Fruit fly (Drosophila melanogaster) whole organism, wandering third instar larva: Measurements from ENCODE around the gene msk.

Source experiments
- Abd-B ChIP-seq: fragments of >200 bp; optimal IDR thresholded peaks from 2 replicates; lab custom pipeline; 2017; ENCODE audit warnings: missing biosample characterization, missing genetic modification characterization
- CG32264 ChIP-seq: fragments of 200-800 bp; sonication (Bioruptor generic); optimal IDR thresholded peaks from 2 replicates; lab custom pipeline; 2016; ENCODE audit warnings: missing biosample characterization, missing genetic modification characterization
- CrebA ChIP-seq: fragments of 200-800 bp; sonication (Bioruptor generic); optimal IDR thresholded peaks from 2 replicates; lab custom pipeline; 2016; ENCODE audit warnings: missing biosample characterization, mild to moderate bottlenecking, missing genetic modification characterization, borderline replicate concordance
- Dfd ChIP-seq: fragments of >200 bp; optimal IDR thresholded peaks from 2 replicates; lab custom pipeline; 2017; ENCODE audit warnings: missing biosample characterization, missing genetic modification characterization
- Dif ChIP-seq: fragments of 200-275, 200-300 bp; sonication (Bioruptor generic); optimal IDR thresholded peaks from 2 replicates; lab custom pipeline; 2018; ENCODE audit warnings: missing biosample characterization, missing genetic modification characterization; ENCODE audit not compliant: partially characterized antibody
- GATAd ChIP-seq: sonication (Bioruptor generic); optimal IDR thresholded peaks from 2 replicates; lab custom pipeline; 2016; ENCODE audit warnings: missing biosample characterization, missing genetic modification characterization
- HLH106 ChIP-seq: fragments of 200-800 bp; optimal IDR thresholded peaks from 3 replicates; lab custom pipeline; 2019; ENCODE audit warnings: missing biosample characterization, mild to moderate bottlenecking, missing genetic modification characterization, moderate library complexity
- Hnf4 ChIP-seq: fragments of 200-800 bp; sonication (Bioruptor generic); optimal IDR thresholded peaks from 2 replicates; lab custom pipeline; 2016; ENCODE audit warnings: missing biosample characterization, mild to moderate bottlenecking, missing genetic modification characterization
- Hr78 ChIP-seq: fragments of >200 bp; optimal IDR thresholded peaks from 2 replicates; lab custom pipeline; 2017; ENCODE audit warnings: missing biosample characterization, missing genetic modification characterization
- Hr83 ChIP-seq: fragments of 200-300 bp; sonication (Bioruptor generic); optimal IDR thresholded peaks from 2 replicates; lab custom pipeline; 2016; ENCODE audit warnings: missing biosample characterization, mild to moderate bottlenecking, missing genetic modification characterization, moderate library complexity; ENCODE audit not compliant: poor library complexity, severe bottlenecking
- Mio ChIP-seq: sonication (Bioruptor generic); optimal IDR thresholded peaks from 2 replicates; lab custom pipeline; 2016; ENCODE audit warnings: missing biosample characterization, missing genetic modification characterization
- Myc ChIP-seq: fragments of >200 bp; optimal IDR thresholded peaks from 2 replicates; lab custom pipeline; 2017
- N ChIP-seq: fragments of >200 bp; optimal IDR thresholded peaks from 2 replicates; lab custom pipeline; 2018; ENCODE audit warnings: missing biosample characterization, missing external identifiers, missing genetic modification characterization
- OdsH ChIP-seq: fragments of 200-800 bp; sonication (Bioruptor generic); optimal IDR thresholded peaks from 2 replicates; lab custom pipeline; 2016; ENCODE audit warnings: missing biosample characterization, mild to moderate bottlenecking, missing genetic modification characterization
- Rel ChIP-seq, 2 experiments: fragments of 200-800 bp; sonication (Bioruptor generic) in 1 of 2; optimal IDR thresholded peaks; 2 replicates in 1 of 2; 3 replicates in 1 of 2; lab custom pipeline; 2016 to 2019; ENCODE audit warnings: mild to moderate bottlenecking in 2 of 2, missing biosample characterization in 2 of 2, missing genetic modification characterization in 2 of 2, moderate library complexity in 1 of 2
- Sp1 ChIP-seq: fragments of 200-800 bp; sonication (Bioruptor generic); optimal IDR thresholded peaks from 3 replicates; lab custom pipeline; 2019; ENCODE audit warnings: missing biosample characterization, mild to moderate bottlenecking, missing genetic modification characterization, moderate library complexity
- Vsx2 ChIP-seq: fragments of 200-300, 225-300 bp; sonication (Bioruptor generic); optimal IDR thresholded peaks from 2 replicates; lab custom pipeline; 2018; ENCODE audit warnings: missing biosample characterization, missing genetic modification characterization; ENCODE audit not compliant: partially characterized antibody
- br ChIP-seq: fragments of 200-800 bp; sonication (Bioruptor generic); optimal IDR thresholded peaks from 2 replicates; lab custom pipeline; 2016; ENCODE audit warnings: missing biosample characterization, missing genetic modification characterization
- brk ChIP-seq: fragments of 200-800 bp; sonication (Bioruptor generic); optimal IDR thresholded peaks from 2 replicates; lab custom pipeline; 2016; ENCODE audit warnings: missing biosample characterization, mild to moderate bottlenecking, missing genetic modification characterization
- dl ChIP-seq, 2 experiments: fragments of 175-275, 200-275 bp in 1 of 2; fragments of 200-275 bp in 1 of 2; sonication (Bioruptor generic); optimal IDR thresholded peaks; lab custom pipeline; 2018; ENCODE audit warnings: mild to moderate bottlenecking in 2 of 2, missing biosample characterization in 2 of 2, missing genetic modification characterization in 2 of 2, moderate library complexity in 2 of 2; ENCODE audit not compliant: partially characterized antibody in 2 of 2, insufficient read depth in 1 of 2
- dmrt93B ChIP-seq: fragments of 200-800 bp; sonication (Bioruptor generic); optimal IDR thresholded peaks from 2 replicates; lab custom pipeline; 2018; ENCODE audit warnings: missing biosample characterization, mild to moderate bottlenecking, missing genetic modification characterization
- dsf ChIP-seq: sonication (Bioruptor generic); optimal IDR thresholded peaks from 2 replicates; lab custom pipeline; 2016; ENCODE audit warnings: missing biosample characterization, missing genetic modification characterization, borderline replicate concordance
- ey ChIP-seq: fragments of 200-800 bp; sonication (Bioruptor generic); optimal IDR thresholded peaks from 2 replicates; lab custom pipeline; 2016; ENCODE audit warnings: missing biosample characterization, missing genetic modification characterization
- foxo ChIP-seq, 2 experiments: fragments of 200-800 bp; sonication (Bioruptor generic); optimal IDR thresholded peaks; 2 replicates in 1 of 2; 3 replicates in 1 of 2; lab custom pipeline; 2016 to 2017; ENCODE audit warnings: missing biosample characterization in 2 of 2, missing genetic modification characterization in 2 of 2
- fru ChIP-seq: fragments of 200-800 bp; sonication (Bioruptor generic); optimal IDR thresholded peaks from 3 replicates; lab custom pipeline; 2016; ENCODE audit warnings: missing biosample characterization, mild to moderate bottlenecking, missing genetic modification characterization
- h ChIP-seq: fragments of 200-800 bp; sonication (Bioruptor generic); optimal IDR thresholded peaks from 3 replicates; lab custom pipeline; 2016; ENCODE audit warnings: missing biosample characterization, mild to moderate bottlenecking, missing genetic modification characterization
- lola ChIP-seq: fragments of >200 bp; optimal IDR thresholded peaks from 2 replicates; lab custom pipeline; 2017; ENCODE audit warnings: missing biosample characterization, missing genetic modification characterization
- pan ChIP-seq: fragments of >200 bp; optimal IDR thresholded peaks from 2 replicates; lab custom pipeline; 2017
- psq ChIP-seq: fragments of 200-800 bp; sonication (Bioruptor generic); optimal IDR thresholded peaks from 3 replicates; lab custom pipeline; 2017; ENCODE audit warnings: missing biosample characterization, mild to moderate bottlenecking, missing genetic modification characterization, moderate library complexity
- rgr ChIP-seq: fragments of 200-800 bp; sonication (Bioruptor generic); optimal IDR thresholded peaks from 3 replicates; lab custom pipeline; 2016; ENCODE audit warnings: missing biosample characterization, mild to moderate bottlenecking, missing genetic modification characterization
- sage ChIP-seq: fragments of 200-800 bp; sonication (Bioruptor generic); optimal IDR thresholded peaks from 2 replicates; lab custom pipeline; 2016; ENCODE audit warnings: missing biosample characterization, mild to moderate bottlenecking, missing genetic modification characterization
- sv ChIP-seq: fragments of 200-800 bp; sonication (Bioruptor generic); optimal IDR thresholded peaks from 3 replicates; lab custom pipeline; 2016; ENCODE audit warnings: missing biosample characterization, missing genetic modification characterization
- tai ChIP-seq: sonication (Bioruptor generic); optimal IDR thresholded peaks from 2 replicates; lab custom pipeline; 2016; ENCODE audit warnings: missing biosample characterization, missing genetic modification characterization
- usp ChIP-seq: fragments of >200 bp; optimal IDR thresholded peaks from 2 replicates; lab custom pipeline; 2017; ENCODE audit warnings: missing biosample characterization, missing genetic modification characterization
- woc ChIP-seq: sonication (Bioruptor generic); optimal IDR thresholded peaks from 2 replicates; lab custom pipeline; 2016; ENCODE audit warnings: missing biosample characterization, mild to moderate bottlenecking, missing genetic modification characterization

msk gene

dm6 chr3L:8150284-8150683 is 34.3 kb downstream of the msk start:
- no peak for TF ChIP-seq N (GFP tag; lab: Kevin White, UChicago)
- no peak for TF ChIP-seq ey (GFP tag; lab: Kevin White, UChicago)
- TF ChIP-seq HLH106 = no peak
- no peak for TF ChIP-seq h (GFP tag; lab: Kevin White, UChicago)
- TF ChIP-seq lola = no peak
- no peak for TF ChIP-seq Dfd (GFP tag; lab: Kevin White, UChicago)
- TF ChIP-seq dl (GFP tag; optimal IDR thresholded peaks at IDR 0.05; lab: Kevin White, UChicago; ENCODE audit: insufficient read depth in 1 of 2, partially characterized antibody in 2 of 2) = no peak
- no peak for TF ChIP-seq CG32264 (GFP tag; lab: Kevin White, UChicago)
- TF ChIP-seq Sp1 (GFP tag; lab: Kevin White, UChicago) = no peak
- no peak for TF ChIP-seq usp
- TF ChIP-seq Rel (GFP tag; optimal IDR thresholded peaks at IDR 0.05; lab: Kevin White, UChicago) = no peak
- no peak for TF ChIP-seq Rel (tag; optimal IDR thresholded peaks at IDR 0.05; lab: Kevin White, UChicago)
- no peak for TF ChIP-seq pan (lab: Kevin White, UChicago)
- TF ChIP-seq sage (GFP tag; lab: Kevin White, UChicago) = no peak

dm6 chr3L:8150812-8151211 is 34.8 kb downstream of the msk start:
- TF ChIP-seq psq (GFP tag; lab: Kevin White, UChicago) (no peak), tai (no peak), GATAd (GFP tag; lab: Kevin White, UChicago) (no peak), Myc (lab: Kevin White, UChicago) (no peak), brk (no peak), foxo (GFP tag; optimal IDR thresholded peaks at IDR 0.05; lab: Kevin White, UChicago) (no peak), pan (lab: Kevin White, UChicago) (no peak), HLH106 (peak; percentile 23)
- TF ChIP-seq, all 38 proteins: peak for 1

- TF ChIP-seq Sp1 (GFP tag; lab: Kevin White, UChicago) (peak; percentile 6), Dif (GFP tag; lab: Kevin White, UChicago) (peak; percentile 44), tai (no peak), lola (no peak), br (GFP tag; lab: Kevin White, UChicago) (no peak), dl (GFP tag; optimal IDR thresholded peaks at IDR 0.05; lab: Kevin White, UChicago; ENCODE audit: insufficient read depth in 1 of 2, partially characterized antibody in 2 of 2) (peak; percentile 79 to 83), Rel (GFP tag; optimal IDR thresholded peaks at IDR 0.05; lab: Kevin White, UChicago) (peak; percentile 76), Rel (tag; optimal IDR thresholded peaks at IDR 0.05; lab: Kevin White, UChicago) (no peak), Vsx2 (GFP tag; lab: Kevin White, UChicago) (peak; percentile 67), h (GFP tag; lab: Kevin White, UChicago) (no peak), Hr78 (no peak), CrebA (peak; percentile 20)
Measured at dm6 chr3L:8151727-8152199, 35.8 kb downstream of the msk start, which contains the start of gene CG13676. Gene CG13676, minus strand, starts transcription at chr3L:8151813.

- TF ChIP-seq brk = no peak
- TF ChIP-seq GATAd (GFP tag; lab: Kevin White, UChicago) = no peak
- no peak for TF ChIP-seq Hnf4 (GFP tag; lab: Kevin White, UChicago)
- peak; percentile 2 for TF ChIP-seq h (GFP tag; lab: Kevin White, UChicago)
- peak; percentile 39 for TF ChIP-seq sv
- TF ChIP-seq OdsH (GFP tag; lab: Kevin White, UChicago) = no peak
- peak; percentile 16 for TF ChIP-seq dmrt93B (GFP tag; lab: Kevin White, UChicago)
- peak; percentile 10 for TF ChIP-seq HLH106
- peak; percentile 8 for TF ChIP-seq br (GFP tag; lab: Kevin White, UChicago)
- no peak for TF ChIP-seq Dif (GFP tag; lab: Kevin White, UChicago)
- peak; percentile 64 for TF ChIP-seq fru
- peak; percentile 47 for TF ChIP-seq ey (GFP tag; lab: Kevin White, UChicago)
- no peak for TF ChIP-seq lola
- TF ChIP-seq psq (GFP tag; lab: Kevin White, UChicago) = no peak
- no peak for TF ChIP-seq tai
- peak; percentile 16 for TF ChIP-seq woc (GFP tag; lab: Kevin White, UChicago)
- TF ChIP-seq foxo (GFP tag; optimal IDR thresholded peaks at IDR 0.05; lab: Kevin White, UChicago) = peak in 1 of 2 experiments; percentile 6
- no peak for TF ChIP-seq Myc (lab: Kevin White, UChicago)
- TF ChIP-seq Hr83 (GFP tag; lab: Kevin White, UChicago) = no peak
- TF ChIP-seq Abd-B (GFP tag; lab: Kevin White, UChicago) = no peak
- no peak for TF ChIP-seq Hr78
- TF ChIP-seq rgr (GFP tag; lab: Kevin White, UChicago) = peak; percentile 45
- no peak for TF ChIP-seq Mio (GFP tag; lab: Kevin White, UChicago)
- no peak for TF ChIP-seq dsf (GFP tag; lab: Kevin White, UChicago)
- no peak for TF ChIP-seq sage (GFP tag; lab: Kevin White, UChicago)
Measured at dm6 chr3L:8153206-8153996, 37.4 kb downstream of the msk start.
